Worm (Caenorhabditis elegans): ENCODE measurements around the gene eat-3.

ce11 chrII:9314733-9315132, 9.9 kb upstream of the eat-3 start:
- TF ChIP-seq him-1 (tag; optimal IDR thresholded peaks at IDR 0.05) (no peak), W03F9.2 (tag; optimal IDR thresholded peaks at IDR 0.05) (no peak), dao-5 (tag; optimal IDR thresholded peaks at IDR 0.05) (no peak)
